Worm (Caenorhabditis elegans) whole organism, L2 larva: Measurements from ENCODE around the gene mbf-1.

Source experiments
- C34F6.9 ChIP-seq: fragments of 150-350 bp; optimal IDR thresholded peaks from 2 replicates; lab custom pipeline; 2014; ENCODE audit warnings: missing biosample characterization, missing genetic modification characterization
- F13H6.1 ChIP-seq: sonication (generic microtip); optimal IDR thresholded peaks from 2 replicates; lab custom pipeline; 2016; ENCODE audit warnings: missing genetic modification characterization, missing compliant biosample characterization
- ZK546.5 ChIP-seq: sonication (generic microtip); optimal IDR thresholded peaks from 2 replicates; lab custom pipeline; 2017; ENCODE audit warnings: missing biosample characterization, missing genetic modification characterization
- alr-1 ChIP-seq: fragments of 150-350 bp; optimal IDR thresholded peaks from 2 replicates; lab custom pipeline; 2014; ENCODE audit warnings: missing biosample characterization, missing genetic modification characterization
- aly-2 ChIP-seq: fragments of 150-350 bp; optimal IDR thresholded peaks from 2 replicates; lab custom pipeline; 2014; ENCODE audit warnings: missing biosample characterization, missing genetic modification characterization
- ceh-16 ChIP-seq: fragments of 150-350 bp; optimal IDR thresholded peaks from 2 replicates; lab custom pipeline; 2014; ENCODE audit warnings: missing biosample characterization, missing genetic modification characterization
- crh-2 ChIP-seq: sonication (generic microtip); optimal IDR thresholded peaks from 2 replicates; lab custom pipeline; 2017; ENCODE audit warnings: missing biosample characterization, missing genetic modification characterization
- egl-27 ChIP-seq: sonication (generic microtip); optimal IDR thresholded peaks from 3 replicates; lab custom pipeline; 2017; ENCODE audit warnings: missing biosample characterization, missing genetic modification reagents, missing genetic modification characterization
- fos-1 ChIP-seq: fragments of 150-350 bp; optimal IDR thresholded peaks from 2 replicates; lab custom pipeline; 2014; ENCODE audit warnings: missing biosample characterization, missing genetic modification characterization
- gmeb-1 ChIP-seq: fragments of 150-350 bp; optimal IDR thresholded peaks from 2 replicates; lab custom pipeline; 2014; ENCODE audit warnings: missing biosample characterization, missing genetic modification characterization
- lin-11 ChIP-seq: fragments of 150-350 bp; sonication (generic microtip); optimal IDR thresholded peaks from 2 replicates; lab custom pipeline; 2014; ENCODE audit warnings: missing biosample characterization, missing genetic modification characterization, inconsistent platforms, mixed read lengths
- lsy-2 ChIP-seq, 2 experiments: fragments of 150-350 bp in 1 of 2; sonication (generic microtip) in 1 of 2; optimal IDR thresholded peaks; 2 replicates each; lab custom pipeline; 2014 to 2017; ENCODE audit warnings: missing biosample characterization in 2 of 2, missing genetic modification characterization in 2 of 2
- mab-5 ChIP-seq: fragments of 150-350 bp; optimal IDR thresholded peaks from 2 replicates; lab custom pipeline; 2014; ENCODE audit warnings: missing biosample characterization, missing genetic modification characterization
- mdl-1 ChIP-seq, 2 experiments: fragments of 150-350 bp in 1 of 2; sonication (generic microtip) in 1 of 2; optimal IDR thresholded peaks; 2 replicates each; lab custom pipeline; 2017; ENCODE audit warnings: missing biosample characterization in 2 of 2, missing genetic modification characterization in 2 of 2
- nhr-10 ChIP-seq: sonication (generic microtip); optimal IDR thresholded peaks from 2 replicates; lab custom pipeline; 2017; ENCODE audit warnings: missing biosample characterization, missing genetic modification characterization
- nhr-129 ChIP-seq: fragments of 150-350 bp; optimal IDR thresholded peaks from 2 replicates; lab custom pipeline; 2014; ENCODE audit warnings: missing biosample characterization, missing genetic modification characterization
- nhr-21 ChIP-seq: fragments of 150-350 bp; optimal IDR thresholded peaks from 2 replicates; lab custom pipeline; 2014; ENCODE audit warnings: missing biosample characterization, missing genetic modification characterization
- nhr-23 ChIP-seq: fragments of 150-350 bp; optimal IDR thresholded peaks from 2 replicates; lab custom pipeline; 2014; ENCODE audit warnings: missing biosample characterization, missing genetic modification reagents, missing genetic modification characterization
- nhr-25 ChIP-seq: fragments of 150-350 bp; sonication (generic microtip); optimal IDR thresholded peaks from 3 replicates; lab custom pipeline; 2014; ENCODE audit warnings: missing biosample characterization, missing genetic modification characterization
- nhr-6 ChIP-seq: fragments of 150-350 bp; optimal IDR thresholded peaks from 2 replicates; lab custom pipeline; 2014; ENCODE audit warnings: missing biosample characterization, missing genetic modification characterization
- peb-1 ChIP-seq: fragments of 150-350 bp; optimal IDR thresholded peaks from 2 replicates; lab custom pipeline; 2014; ENCODE audit warnings: missing biosample characterization, missing genetic modification characterization
- sem-4 ChIP-seq: fragments of 150-350 bp; optimal IDR thresholded peaks from 2 replicates; lab custom pipeline; 2014; ENCODE audit warnings: missing biosample characterization, missing genetic modification reagents, missing genetic modification characterization
- skn-1 ChIP-seq: sonication (generic microtip); optimal IDR thresholded peaks from 2 replicates; lab custom pipeline; 2017; ENCODE audit warnings: missing biosample characterization, missing genetic modification characterization
- sma-9 ChIP-seq, 2 experiments: fragments of 150-350 bp in 1 of 2; sonication (generic microtip) in 1 of 2; optimal IDR thresholded peaks; 2 replicates each; lab custom pipeline; 2014 to 2016; ENCODE audit warnings: missing genetic modification characterization in 2 of 2, mild to moderate bottlenecking in 1 of 2, missing biosample characterization in 1 of 2, missing compliant biosample characterization in 1 of 2, missing genetic modification reagents in 1 of 2, moderate library complexity in 1 of 2
- snpc-4 ChIP-seq: fragments of 150-350 bp; optimal IDR thresholded peaks from 2 replicates; lab custom pipeline; 2014; ENCODE audit warnings: missing biosample characterization, missing genetic modification characterization
- unc-55 ChIP-seq: fragments of 150-350 bp; sonication (generic microtip); optimal IDR thresholded peaks from 3 replicates; lab custom pipeline; 2014; ENCODE audit warnings: missing biosample characterization, missing genetic modification reagents, missing genetic modification characterization
- unc-62 ChIP-seq: fragments of 150-350 bp; optimal IDR thresholded peaks from 2 replicates; lab custom pipeline; 2014; ENCODE audit warnings: missing biosample characterization, missing genetic modification reagents, missing genetic modification characterization
- zag-1 ChIP-seq: fragments of 150-350 bp; optimal IDR thresholded peaks from 2 replicates; lab custom pipeline; 2014; ENCODE audit warnings: missing biosample characterization, missing genetic modification characterization
- ztf-1 ChIP-seq: fragments of 200-800 bp; sonication (Bioruptor generic); conservative IDR thresholded peaks from 2 replicates; pipeline ENCODE4 v1.3.6; 2022; ENCODE audit warnings: missing genetic modification characterization, missing compliant biosample characterization

The mbf-1 gene

DNA sequence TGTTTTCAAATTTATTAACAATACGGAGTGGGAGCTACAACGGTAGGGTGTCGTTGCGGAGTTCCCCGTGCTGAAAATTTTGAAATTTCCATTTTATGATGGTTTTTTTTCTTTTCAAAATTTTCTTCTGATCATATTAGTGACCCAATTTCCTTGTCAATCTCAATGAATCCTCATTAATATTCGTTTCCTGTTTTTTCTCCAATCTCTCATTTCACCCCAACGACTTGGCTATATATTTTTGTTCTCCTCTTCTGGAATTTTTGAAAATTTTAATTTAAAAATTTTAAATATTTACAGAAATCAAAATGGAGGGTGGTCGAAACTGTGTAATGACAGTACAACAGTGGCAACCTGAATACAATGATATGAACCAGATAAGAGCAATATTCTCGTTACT is 20.5 kb downstream of the mbf-1 start, which contains the start of gene npr-3:
TSS of gene npr-3 (plus strand) at position 301 of the 400 bp plus-strand sequence.
- TF ChIP-seq sma-9 (GFP tag; optimal IDR thresholded peaks at IDR 0.05; lab: Kevin White, UChicago) (no peak), sma-9 (tag; optimal IDR thresholded peaks at IDR 0.05; lab: Kevin White, UChicago) (no peak), unc-62 (GFP tag; lab: Kevin White, UChicago) (no peak), ZK546.5 (tag; lab: Kevin White, UChicago) (no peak), egl-27 (tag; lab: Kevin White, UChicago) (no peak), nhr-10 (no peak), crh-2 (no peak), nhr-129 (tag; lab: Kevin White, UChicago) (no peak), nhr-6 (no peak), lin-11 (tag; lab: Kevin White, UChicago) (no peak), ceh-16 (tag; lab: Kevin White, UChicago) (no peak), zag-1 (no peak), aly-2 (tag; lab: Kevin White, UChicago) (no peak), lsy-2 (tag; optimal IDR thresholded peaks at IDR 0.05; lab: Kevin White, UChicago) (no peak)

DNA sequence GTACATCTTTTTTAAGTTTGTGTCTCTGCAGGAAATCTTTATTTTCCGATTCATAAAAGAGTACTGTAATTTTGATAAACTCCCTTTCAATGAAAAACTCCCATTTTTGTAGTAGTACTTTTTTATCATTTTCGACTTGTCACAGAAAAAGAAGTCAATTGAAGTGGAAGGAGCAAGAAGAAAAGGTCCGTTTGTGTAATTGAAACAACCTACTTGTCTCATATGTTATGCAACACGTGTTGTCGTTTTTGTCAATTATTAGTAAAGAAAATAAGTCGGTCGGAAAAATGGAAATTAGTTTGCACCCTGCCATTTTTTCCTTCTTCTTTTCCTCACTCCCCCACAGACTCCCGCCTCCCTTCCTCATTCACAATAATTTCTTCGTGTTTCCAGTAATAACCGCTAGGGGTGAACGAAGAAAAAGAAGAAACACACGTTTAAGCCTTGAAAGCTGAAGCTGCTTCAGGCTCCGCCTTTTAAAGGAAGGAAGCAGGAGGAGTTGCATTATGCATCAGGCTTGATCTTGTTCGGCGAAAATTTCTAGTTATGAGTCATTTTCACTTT is 21.4 kb downstream of the mbf-1 start:
- no peak for TF ChIP-seq alr-1
- no peak for TF ChIP-seq aly-2 (tag; lab: Kevin White, UChicago)
- no peak for TF ChIP-seq snpc-4 (tag; lab: Kevin White, UChicago)
- no peak for TF ChIP-seq sem-4 (tag; lab: Kevin White, UChicago)
- no peak for TF ChIP-seq F13H6.1 (tag; lab: Kevin White, UChicago)
- TF ChIP-seq nhr-6 = no peak
- TF ChIP-seq ZK546.5 (tag; lab: Kevin White, UChicago) = no peak
- no peak for TF ChIP-seq zag-1
- no peak for TF ChIP-seq unc-55 (GFP tag; lab: Kevin White, UChicago)
- no peak for TF ChIP-seq nhr-21 (tag; lab: Kevin White, UChicago)
- TF ChIP-seq nhr-25 (tag; lab: Kevin White, UChicago) = no peak
- no peak for TF ChIP-seq gmeb-1 (tag; lab: Kevin White, UChicago)
- no peak for TF ChIP-seq C34F6.9 (tag; lab: Kevin White, UChicago)
- TF ChIP-seq mab-5 = no peak

DNA sequence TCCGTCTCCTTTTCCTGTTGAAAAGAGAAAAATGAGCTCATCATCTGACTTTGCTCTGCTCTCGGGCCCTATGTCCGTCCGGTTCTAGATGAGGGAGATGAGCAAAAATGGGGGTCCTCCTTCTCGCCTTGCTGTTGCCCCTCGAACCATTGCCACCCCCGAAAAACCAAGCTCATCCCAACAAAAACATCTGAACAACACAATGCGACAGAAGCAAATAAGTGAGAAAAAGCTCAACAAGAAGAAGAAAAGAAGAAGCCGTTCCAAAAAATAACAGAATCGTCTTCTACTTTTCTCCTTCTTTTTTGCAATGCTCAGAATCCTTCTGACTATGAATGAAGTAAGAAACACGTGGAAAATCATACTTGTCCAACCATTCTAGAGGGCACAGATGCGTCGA is 24.3 kb downstream of the mbf-1 start:
- TF ChIP-seq fos-1 (no peak), alr-1 (no peak), sem-4 (tag; lab: Kevin White, UChicago) (no peak), crh-2 (no peak), ztf-1 (no peak), skn-1 (tag; lab: Kevin White, UChicago) (no peak), unc-55 (GFP tag; lab: Kevin White, UChicago) (no peak)

DNA sequence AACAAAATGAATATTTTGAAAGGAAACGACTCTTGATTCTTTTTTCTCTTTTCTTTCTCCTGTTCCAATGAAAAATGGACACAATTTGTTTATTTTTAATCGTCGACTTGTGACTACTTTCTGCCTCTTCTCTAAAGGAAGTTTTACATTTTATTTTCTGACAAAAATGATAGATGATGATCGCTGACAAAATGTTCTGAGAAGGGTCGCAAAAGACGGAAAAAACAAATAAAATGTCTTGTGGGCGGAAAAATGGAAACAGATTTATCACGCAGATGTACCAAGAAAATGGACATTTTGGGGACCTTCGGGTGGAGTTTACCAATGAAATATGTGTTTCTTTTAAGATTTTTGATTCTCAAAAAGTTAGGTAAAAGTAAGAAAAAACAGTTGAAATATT is 27.2 kb downstream of the mbf-1 start:
- TF ChIP-seq mab-5 (peak; percentile 66), fos-1 (no peak), nhr-25 (tag; lab: Kevin White, UChicago) (no peak), unc-55 (GFP tag; lab: Kevin White, UChicago) (peak; percentile 37), ztf-1 (no peak)

DNA sequence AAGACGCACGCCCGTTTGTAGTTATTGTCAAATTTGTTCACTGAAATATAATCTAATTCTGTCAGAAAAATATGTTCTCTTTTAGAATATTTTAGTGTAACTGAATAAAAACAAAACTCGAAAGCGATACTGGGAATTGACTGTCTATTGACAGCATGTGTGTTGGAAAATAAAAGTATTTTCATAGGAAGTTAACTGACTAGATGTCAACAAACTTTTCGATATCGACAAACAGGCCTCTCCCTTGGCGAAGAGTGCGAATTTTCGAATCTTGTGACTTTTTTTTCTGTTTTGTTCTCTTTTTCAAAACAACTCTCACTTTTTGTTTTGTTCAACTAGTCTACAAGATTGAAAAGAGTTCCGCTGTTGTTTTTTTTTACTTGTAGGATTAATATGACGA is 41.9 kb downstream of the mbf-1 start:
- no peak for TF ChIP-seq nhr-10
- peak; percentile 40 for TF ChIP-seq nhr-129 (tag; lab: Kevin White, UChicago)
- TF ChIP-seq mdl-1 (tag; optimal IDR thresholded peaks at IDR 0.05; lab: Kevin White, UChicago) = no peak

DNA sequence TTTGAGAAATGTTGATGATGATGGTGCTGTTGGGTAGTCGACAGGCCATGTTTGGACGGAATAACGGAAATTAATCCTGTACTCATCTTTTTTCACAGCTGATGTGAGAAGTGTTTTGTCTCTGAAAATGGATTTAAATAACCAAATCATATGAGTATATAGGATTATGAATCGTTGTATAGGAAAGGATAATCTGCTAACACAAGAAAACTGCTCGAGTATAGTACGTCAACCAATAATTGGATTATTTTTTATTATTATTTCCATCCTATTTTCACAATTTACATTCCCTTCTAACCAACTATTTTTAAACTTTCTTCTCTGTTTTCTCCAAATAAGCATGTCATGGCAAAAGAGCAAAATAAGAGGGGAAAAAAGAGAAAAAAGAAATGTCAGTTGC is 44.4 kb downstream of the mbf-1 start:
- TF ChIP-seq egl-27 (tag; lab: Kevin White, UChicago) (no peak), nhr-129 (tag; lab: Kevin White, UChicago) (no peak), nhr-6 (no peak), unc-62 (GFP tag; lab: Kevin White, UChicago) (no peak), aly-2 (tag; lab: Kevin White, UChicago) (no peak), nhr-23 (tag; lab: Kevin White, UChicago) (no peak), crh-2 (no peak), nhr-25 (tag; lab: Kevin White, UChicago) (no peak), peb-1 (tag; lab: Kevin White, UChicago) (no peak), F13H6.1 (tag; lab: Kevin White, UChicago) (no peak), lin-11 (tag; lab: Kevin White, UChicago) (no peak), mdl-1 (tag; optimal IDR thresholded peaks at IDR 0.05; lab: Kevin White, UChicago) (no peak), sem-4 (tag; lab: Kevin White, UChicago) (no peak), ztf-1 (no peak)
